Fruit fly (Drosophila melanogaster): Measurements from ENCODE around the gene Tengl2.
A peak's percentile ranks its signal among the peaks of the same experiment; 100 is the strongest.

Gene Tengl2

DNA sequence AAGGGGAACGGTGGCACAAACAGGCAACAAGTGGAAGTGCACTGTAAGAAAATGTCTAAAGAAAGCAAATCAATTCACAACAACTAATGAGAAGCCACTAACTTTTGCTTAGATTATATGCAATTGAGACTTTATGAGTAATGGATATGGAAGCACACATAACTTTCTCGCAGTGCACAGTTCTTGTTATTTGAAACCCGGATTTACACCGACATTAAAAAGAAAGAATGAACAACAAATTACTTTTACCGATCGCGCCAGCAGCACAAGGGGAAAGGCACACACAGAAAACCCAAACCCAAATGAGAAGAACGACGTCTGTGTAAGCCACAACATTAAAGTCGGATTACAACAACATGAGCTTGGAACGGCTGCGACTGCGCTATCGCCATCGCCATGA is 50.1 kb downstream of the Tengl2 start (continued):
- no peak for TF ChIP-seq pho (GFP tag; optimal IDR thresholded peaks at IDR 0.05)
- TF ChIP-seq onecut (GFP tag; IDR thresholded peaks at IDR 0.05), result peak; percentile 43; the same call in 1 of the 2 replicates
- TF ChIP-seq CkIIα-i1 (GFP tag; IDR thresholded peaks at IDR 0.05), result no peak
- TF ChIP-seq CG3281 (GFP tag; optimal IDR thresholded peaks at IDR 0.05), result no peak
- peak; percentile 65 for TF ChIP-seq Antp (GFP tag; optimal IDR thresholded peaks at IDR 0.05)
- no peak for TF ChIP-seq zfh2 (GFP tag; optimal IDR thresholded peaks at IDR 0.05)
- TF ChIP-seq CG42726 (GFP tag; IDR thresholded peaks at IDR 0.05; ENCODE audit: partially characterized antibody), result no peak
- no peak for TF ChIP-seq CG7745 (tag; optimal IDR thresholded peaks at IDR 0.05)
- peak; percentile 54 for TF ChIP-seq CG9876 (GFP tag; optimal IDR thresholded peaks at IDR 0.05)
- TF ChIP-seq abd-A (tag; optimal IDR thresholded peaks at IDR 0.05), result no peak
- TF ChIP-seq so (GFP tag; IDR thresholded peaks at IDR 0.05), result no peak
- TF ChIP-seq CG31224 (GFP tag; IDR thresholded peaks at IDR 0.05), result no peak
- no peak for TF ChIP-seq B-H2 (GFP tag; optimal IDR thresholded peaks at IDR 0.05)
- no peak for TF ChIP-seq CG7928 (GFP tag; optimal IDR thresholded peaks at IDR 0.05)
- no peak for TF ChIP-seq gcm2 (GFP tag; optimal IDR thresholded peaks at IDR 0.05)
- no peak for TF ChIP-seq CG14860 (GFP tag; IDR thresholded peaks at IDR 0.05; ENCODE audit: partially characterized antibody)
- 0 out of 2 replicates have a peak, but pooled peaks have one; percentile 9 for TF ChIP-seq amos (GFP tag; IDR thresholded peaks at IDR 0.05; ENCODE audit: partially characterized antibody)
- no peak for TF ChIP-seq BtbVII (GFP tag; optimal IDR thresholded peaks at IDR 0.05)
- TF ChIP-seq bowl (GFP tag; IDR thresholded peaks at IDR 0.05), result no peak
- peak; percentile 76 for TF ChIP-seq CG10267 (tag; optimal IDR thresholded peaks at IDR 0.05)
- TF ChIP-seq stwl (tag; optimal IDR thresholded peaks at IDR 0.05), result peak; percentile 32
- peak; percentile 21 for TF ChIP-seq CG2116 (GFP tag; optimal IDR thresholded peaks at IDR 0.05)
- TF ChIP-seq Rfx (GFP tag; IDR thresholded peaks at IDR 0.05), result no peak
- TF ChIP-seq Optix (GFP tag; IDR thresholded peaks at IDR 0.05), result peak; percentile 59; the same call in 1 of the 3 replicates
- TF ChIP-seq CG9215 (GFP tag; IDR thresholded peaks at IDR 0.05), result no peak
- peak; percentile 19 for TF ChIP-seq lab (GFP tag; optimal IDR thresholded peaks at IDR 0.05)
- no peak for TF ChIP-seq luna (GFP tag; optimal IDR thresholded peaks at IDR 0.05)
- TF ChIP-seq CG2129 (GFP tag; IDR thresholded peaks at IDR 0.05; ENCODE audit: partially characterized antibody), result no peak
- TF ChIP-seq ERR (GFP tag; optimal IDR thresholded peaks at IDR 0.05), result no peak
- no peak for TF ChIP-seq MESR4 (GFP tag; optimal IDR thresholded peaks at IDR 0.05)
- TF ChIP-seq lov (optimal IDR thresholded peaks at IDR 0.05), result no peak
- TF ChIP-seq lov (GFP tag; IDR thresholded peaks at IDR 0.05), result peak; percentile 23; the same call in 1 of the 3 replicates
- peak; percentile 4 for TF ChIP-seq tap (tag; optimal IDR thresholded peaks at IDR 0.05)
- TF ChIP-seq CG6813 (GFP tag; optimal IDR thresholded peaks at IDR 0.05), result peak; percentile 35
- TF ChIP-seq Tbp (GFP tag; optimal IDR thresholded peaks at IDR 0.05), result no peak
- TF ChIP-seq CG34224 (GFP tag; IDR thresholded peaks at IDR 0.05; ENCODE audit: partially characterized antibody), result no peak
- no peak for TF ChIP-seq CG6791 (GFP tag; IDR thresholded peaks at IDR 0.05; ENCODE audit: partially characterized antibody)
- peak; percentile 80 for TF ChIP-seq CG8388 (GFP tag; optimal IDR thresholded peaks at IDR 0.05)
- no peak for TF ChIP-seq CG10543 (GFP tag; optimal IDR thresholded peaks at IDR 0.05)
- TF ChIP-seq Taf1 (GFP tag; IDR thresholded peaks at IDR 0.05), result no peak
- TF ChIP-seq sr (GFP tag; IDR thresholded peaks at IDR 0.05), result no peak
- TF ChIP-seq bsh (GFP tag; optimal IDR thresholded peaks at IDR 0.05), result peak in 1 of 2 experiments; percentile 94
- no peak for TF ChIP-seq Dref (GFP tag; IDR thresholded peaks at IDR 0.05)
- TF ChIP-seq CG7839 (tag; optimal IDR thresholded peaks at IDR 0.05), result peak; percentile 71
- TF ChIP-seq MTF-1 (GFP tag; optimal IDR thresholded peaks at IDR 0.05; ENCODE audit: borderline replicate concordance), result peak; percentile 64
- TF ChIP-seq HHEX (GFP tag; optimal IDR thresholded peaks at IDR 0.05), result peak; percentile 27
- TF ChIP-seq ato (GFP tag; IDR thresholded peaks at IDR 0.05; ENCODE audit: partially characterized antibody), result no peak
- no peak for TF ChIP-seq fu2 (GFP tag; optimal IDR thresholded peaks at IDR 0.05)
- no peak for TF ChIP-seq nerfin-2 (GFP tag; IDR thresholded peaks at IDR 0.05; ENCODE audit: partially characterized antibody)
- peak; percentile 40; the same call in 1 of the 2 replicates for TF ChIP-seq esg (GFP tag; conservative IDR thresholded peaks at IDR 0.05)
